Worm (Caenorhabditis elegans) whole organism, early embryonic: ENCODE measurements around the gene srj-22.
A peak's percentile ranks its signal among the peaks of the same experiment; 100 is the strongest.

ENCODE experiments used
- B0310.2 ChIP-seq: sonication (generic microtip); optimal IDR thresholded peaks from 2 replicates; lab custom pipeline; 2016; ENCODE audit warnings: mild to moderate bottlenecking, missing genetic modification characterization, missing compliant biosample characterization
- F13C5.2 ChIP-seq: sonication (generic microtip); optimal IDR thresholded peaks from 2 replicates; lab custom pipeline; 2017; ENCODE audit warnings: mild to moderate bottlenecking, missing genetic modification characterization, inconsistent platforms, missing compliant biosample characterization
- aly-1 ChIP-seq: sonication (generic microtip); optimal IDR thresholded peaks from 2 replicates; lab custom pipeline; 2016; ENCODE audit warnings: missing genetic modification characterization, missing compliant biosample characterization
- ama-1 ChIP-seq: fragments of 150-350 bp; optimal IDR thresholded peaks from 2 replicates; lab custom pipeline; 2014
- ceh-13 ChIP-seq: fragments of 200-800 bp; sonication (Bioruptor generic); optimal IDR thresholded peaks from 2 replicates; lab custom pipeline; 2018; ENCODE audit warnings: mild to moderate bottlenecking, missing genetic modification characterization, missing compliant biosample characterization
- ceh-36 ChIP-seq: sonication (generic microtip); optimal IDR thresholded peaks from 2 replicates; lab custom pipeline; 2016; ENCODE audit warnings: missing genetic modification characterization, inconsistent platforms, missing compliant biosample characterization
- ets-7 ChIP-seq: sonication (generic microtip); optimal IDR thresholded peaks from 2 replicates; lab custom pipeline; 2016; ENCODE audit warnings: missing genotype, missing genetic modification characterization, missing compliant biosample characterization
- flt-1 ChIP-seq: fragments of 200-800 bp; sonication (Bioruptor generic); IDR thresholded peaks from 2 replicates; pipeline ENCODE4 v1.3.6; 2022; ENCODE audit warnings: missing genetic modification characterization, missing compliant biosample characterization
- hmbx-1 ChIP-seq: sonication (generic microtip); optimal IDR thresholded peaks from 2 replicates; lab custom pipeline; 2016; ENCODE audit warnings: mild to moderate bottlenecking, missing genetic modification characterization, missing compliant biosample characterization
- hmg-4 ChIP-seq: fragments of 200-800 bp; sonication (Bioruptor generic); optimal IDR thresholded peaks from 2 replicates; lab custom pipeline; 2018; ENCODE audit warnings: mild to moderate bottlenecking, missing genetic modification characterization, missing compliant biosample characterization
- hnd-1 ChIP-seq: sonication (generic microtip); optimal IDR thresholded peaks from 2 replicates; lab custom pipeline; 2016; ENCODE audit warnings: missing genetic modification characterization, missing compliant biosample characterization
- pes-1 ChIP-seq: fragments of 200-800 bp; sonication (Bioruptor generic); IDR thresholded peaks from 2 replicates; pipeline ENCODE4 v1.3.6; 2022; ENCODE audit warnings: missing genetic modification reagents, missing genetic modification characterization, missing compliant biosample characterization
- scrt-1 ChIP-seq: fragments of 200-800 bp; sonication (Bioruptor generic); IDR thresholded peaks from 2 replicates; pipeline ENCODE4 v1.3.6; 2022; ENCODE audit warnings: missing genetic modification characterization, missing compliant biosample characterization
- sea-1 ChIP-seq: fragments of 200-800 bp; sonication (Bioruptor generic); conservative IDR thresholded peaks from 2 replicates; pipeline ENCODE4 v1.3.6; 2022; ENCODE audit warnings: missing genetic modification characterization, missing compliant biosample characterization
- tbx-11 ChIP-seq: fragments of 200-800 bp; sonication (Bioruptor generic); IDR thresholded peaks from 2 replicates; pipeline ENCODE4 v1.3.6; 2022; ENCODE audit warnings: missing genetic modification characterization, missing compliant biosample characterization
- tbx-37 ChIP-seq: fragments of 200-800 bp; sonication (Bioruptor generic); conservative IDR thresholded peaks from 2 replicates; pipeline ENCODE4 v1.3.6; 2022; ENCODE audit warnings: missing genetic modification reagents, missing genetic modification characterization, missing compliant biosample characterization
- tra-4 ChIP-seq: sonication (generic microtip); optimal IDR thresholded peaks from 2 replicates; lab custom pipeline; 2017; ENCODE audit warnings: missing genetic modification characterization, missing compliant biosample characterization

The srj-22 gene

DNA sequence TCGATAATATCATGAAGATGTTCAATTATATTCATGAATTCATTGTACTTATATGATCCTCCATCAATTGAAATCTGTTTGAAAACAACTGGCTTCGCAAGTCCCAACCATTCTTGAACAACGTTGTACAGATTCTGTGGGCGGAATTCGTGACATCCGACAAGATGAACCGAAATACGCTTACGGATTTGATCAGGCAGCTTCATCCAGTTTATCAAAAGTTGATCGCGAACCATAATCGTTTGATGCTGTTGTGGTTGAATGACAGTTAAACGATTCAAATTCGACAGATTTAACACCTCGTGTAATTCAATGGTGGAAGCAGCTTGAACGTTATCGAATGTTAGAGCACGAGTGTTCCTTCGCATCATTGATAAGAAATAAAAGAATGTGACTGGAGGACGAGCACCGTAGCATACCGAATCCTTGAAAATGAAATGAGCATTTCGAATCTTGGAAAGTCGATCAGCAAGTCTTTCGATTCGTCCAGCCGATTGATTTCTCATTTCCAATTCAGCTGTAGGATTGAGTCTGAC is 29.8 kb downstream of the srj-22 start:
- TF ChIP-seq F13C5.2 (tag; lab: Kevin White, UChicago) (no peak), tbx-11 (GFP tag; lab: Robert Waterston, UW) (no peak), ets-7 (no peak), ceh-13 (GFP tag; lab: Kevin White, UChicago) (no peak), pes-1 (GFP tag; lab: Robert Waterston, UW) (no peak), hmbx-1 (tag; lab: Kevin White, UChicago) (no peak), ama-1 (no peak), flt-1 (GFP tag; lab: Robert Waterston, UW) (no peak), hnd-1 (no peak), tra-4 (tag; lab: Kevin White, UChicago) (no peak), B0310.2 (tag; lab: Kevin White, UChicago) (no peak), aly-1 (tag; lab: Kevin White, UChicago) (no peak), ceh-36 (tag; lab: Kevin White, UChicago) (no peak), hmg-4 (no peak)

DNA sequence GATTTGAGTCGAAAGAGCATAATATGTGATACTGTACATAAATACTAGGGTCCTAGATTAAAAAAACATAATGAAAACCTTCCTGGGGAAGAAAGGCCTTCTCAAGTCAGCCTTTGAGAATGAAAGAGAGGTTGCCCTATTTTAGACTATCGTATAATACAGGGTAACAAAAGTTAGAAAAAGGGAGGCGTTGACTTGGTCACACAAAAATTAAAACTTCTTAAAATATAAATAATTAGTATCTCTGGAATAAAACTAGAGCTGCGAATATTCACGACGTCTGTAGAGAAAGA is 31.0 kb downstream of the srj-22 start:
- TF ChIP-seq tbx-11 (GFP tag; lab: Robert Waterston, UW) (no peak), pes-1 (GFP tag; lab: Robert Waterston, UW) (0 out of 2 replicates have a peak, but pooled peaks have one; percentile 23), ets-7 (no peak), hnd-1 (no peak), hmbx-1 (tag; lab: Kevin White, UChicago) (no peak)

DNA sequence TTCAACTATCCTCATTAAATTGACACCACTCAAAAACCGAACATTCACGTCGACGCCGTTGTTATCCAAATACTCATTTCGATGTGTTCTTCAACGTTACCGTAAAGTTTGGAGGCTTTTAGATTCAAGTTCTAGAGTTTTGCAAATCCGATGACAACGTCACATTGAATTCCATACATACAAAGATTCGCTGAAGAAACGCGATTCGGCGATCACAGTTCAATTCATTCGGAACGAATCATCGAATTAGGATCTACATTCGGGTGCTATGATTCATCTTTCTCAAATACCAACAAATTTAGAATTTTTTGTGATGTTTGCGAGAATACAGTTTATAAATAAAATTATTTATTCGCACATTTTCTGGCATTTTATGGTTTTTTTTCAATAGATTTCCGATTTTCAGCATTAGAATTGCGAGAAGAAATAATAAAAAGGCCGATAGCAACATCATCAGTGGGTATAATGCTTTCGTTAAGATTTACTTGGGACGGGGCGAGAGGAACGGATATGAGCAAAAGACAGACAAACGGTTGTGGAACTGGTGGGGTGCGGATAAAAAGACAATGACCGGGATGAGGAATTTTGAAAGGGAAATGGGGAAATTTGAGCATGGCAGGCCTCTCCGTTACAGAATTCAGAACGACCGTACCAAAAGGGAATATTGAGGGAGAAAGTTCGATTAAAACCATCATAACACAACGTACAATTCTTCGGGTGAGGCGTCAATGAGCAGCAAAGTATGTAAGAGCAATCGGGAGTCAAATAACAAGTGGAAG is 31.5 kb downstream of the srj-22 start:
- TF ChIP-seq F13C5.2 (tag; lab: Kevin White, UChicago) (no peak), ama-1 (peak; percentile 53)

DNA sequence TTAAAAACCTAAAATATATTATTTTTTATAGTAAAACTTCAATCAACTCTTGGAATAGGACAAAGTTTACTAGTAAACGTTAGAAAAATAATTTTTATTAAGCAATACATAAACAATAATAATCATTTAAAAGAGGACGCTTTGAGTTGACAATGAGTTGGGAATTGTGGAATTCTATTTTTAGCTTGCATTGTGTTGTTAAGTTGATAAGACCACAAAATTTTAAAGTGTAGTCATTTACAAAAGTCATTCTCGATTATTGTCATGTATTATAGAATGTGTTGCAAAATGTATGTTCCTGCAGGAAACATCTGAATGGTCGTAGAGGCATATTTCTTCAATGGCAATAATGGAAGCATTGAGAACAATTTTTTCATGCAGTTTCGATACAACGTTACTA is 32.5 kb downstream of the srj-22 start:
- TF ChIP-seq B0310.2 (tag; lab: Kevin White, UChicago) (no peak), hmg-4 (no peak), aly-1 (tag; lab: Kevin White, UChicago) (no peak)

DNA sequence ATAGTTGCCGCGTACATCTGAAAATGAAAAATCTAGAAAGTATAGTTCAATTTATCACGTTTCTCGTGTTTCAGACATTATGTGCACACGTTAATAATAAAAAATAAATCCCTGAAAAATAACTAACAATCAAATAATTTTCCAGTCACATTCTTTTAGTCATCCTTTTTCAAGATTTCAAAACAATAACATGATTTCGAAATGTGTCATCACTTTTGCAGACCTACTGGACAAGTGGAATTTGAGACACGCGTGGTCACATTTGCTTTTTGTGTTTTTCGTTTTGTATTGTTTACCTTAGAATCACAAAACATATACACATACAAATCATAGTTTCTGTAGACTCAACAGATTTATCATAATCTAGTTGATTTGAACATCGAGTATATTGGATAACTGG is 34.2 kb downstream of the srj-22 start:
- TF ChIP-seq ceh-36 (tag; lab: Kevin White, UChicago) (no peak), ets-7 (no peak), aly-1 (tag; lab: Kevin White, UChicago) (no peak), F13C5.2 (tag; lab: Kevin White, UChicago) (no peak), ceh-13 (GFP tag; lab: Kevin White, UChicago) (no peak), hnd-1 (no peak), B0310.2 (tag; lab: Kevin White, UChicago) (no peak), hmg-4 (no peak), tbx-11 (GFP tag; lab: Robert Waterston, UW) (no peak), tbx-37 (no peak), scrt-1 (GFP tag; lab: Robert Waterston, UW) (no peak), flt-1 (GFP tag; lab: Robert Waterston, UW) (no peak), tra-4 (tag; lab: Kevin White, UChicago) (no peak), hmbx-1 (tag; lab: Kevin White, UChicago) (no peak), ama-1 (no peak), sea-1 (no peak), pes-1 (GFP tag; lab: Robert Waterston, UW) (no peak)

DNA sequence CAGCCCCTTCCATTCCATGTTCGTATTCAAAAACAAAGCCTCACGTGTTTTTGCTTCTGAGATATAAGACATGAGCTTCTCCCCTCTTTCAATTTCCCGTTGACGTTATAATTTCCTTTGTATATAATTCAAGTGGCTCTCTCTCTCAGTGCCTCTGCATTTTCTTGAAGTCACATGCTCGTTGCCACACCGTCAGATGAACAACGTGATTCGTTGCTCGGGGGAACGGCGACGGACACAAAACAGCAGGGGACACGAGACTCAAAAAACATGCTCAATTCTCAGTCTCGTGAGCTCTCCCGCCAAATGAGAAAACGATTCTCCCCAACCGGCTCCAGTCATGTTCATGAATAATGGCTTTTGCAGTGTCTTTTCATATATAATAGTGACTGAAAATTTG is 35.2 kb downstream of the srj-22 start:
- no peak for TF ChIP-seq F13C5.2 (tag; lab: Kevin White, UChicago)
- no peak for TF ChIP-seq hmbx-1 (tag; lab: Kevin White, UChicago)
- TF ChIP-seq ceh-13 (GFP tag; lab: Kevin White, UChicago): no peak
- TF ChIP-seq aly-1 (tag; lab: Kevin White, UChicago): no peak
- TF ChIP-seq B0310.2 (tag; lab: Kevin White, UChicago): no peak
- TF ChIP-seq flt-1 (GFP tag; lab: Robert Waterston, UW): no peak
- TF ChIP-seq hmg-4: no peak
- no peak for TF ChIP-seq tbx-11 (GFP tag; lab: Robert Waterston, UW)
- no peak for TF ChIP-seq ceh-36 (tag; lab: Kevin White, UChicago)
- no peak for TF ChIP-seq pes-1 (GFP tag; lab: Robert Waterston, UW)

DNA sequence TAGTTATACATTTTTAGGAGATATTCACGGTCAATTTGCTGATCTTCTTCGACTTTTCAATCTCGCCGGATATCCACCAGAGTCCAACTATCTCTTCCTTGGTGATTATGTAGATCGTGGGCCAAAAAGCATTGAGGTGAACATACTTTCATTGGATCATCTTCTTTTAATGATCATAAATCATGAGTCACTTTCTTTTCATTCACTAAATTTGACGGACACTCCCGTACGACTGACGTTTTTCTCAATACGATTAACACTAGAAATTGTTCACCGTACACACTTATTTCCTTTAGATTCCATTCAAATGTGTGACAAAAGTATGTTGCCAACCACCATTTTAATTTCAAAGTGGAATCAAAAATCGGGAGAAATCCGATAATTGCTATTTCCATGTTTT is 40.6 kb downstream of the srj-22 start:
- TF ChIP-seq aly-1 (tag; lab: Kevin White, UChicago): no peak
- no peak for TF ChIP-seq pes-1 (GFP tag; lab: Robert Waterston, UW)
- TF ChIP-seq scrt-1 (GFP tag; lab: Robert Waterston, UW): no peak
- TF ChIP-seq ets-7: no peak
- TF ChIP-seq hmg-4: no peak
- TF ChIP-seq flt-1 (GFP tag; lab: Robert Waterston, UW): no peak
- no peak for TF ChIP-seq tbx-37
- no peak for TF ChIP-seq ceh-13 (GFP tag; lab: Kevin White, UChicago)
- TF ChIP-seq tbx-11 (GFP tag; lab: Robert Waterston, UW): no peak
- TF ChIP-seq hnd-1: no peak
- no peak for TF ChIP-seq tra-4 (tag; lab: Kevin White, UChicago)
- no peak for TF ChIP-seq sea-1
- no peak for TF ChIP-seq ama-1
- TF ChIP-seq hmbx-1 (tag; lab: Kevin White, UChicago): no peak
- TF ChIP-seq B0310.2 (tag; lab: Kevin White, UChicago): no peak
- TF ChIP-seq ceh-36 (tag; lab: Kevin White, UChicago): no peak
- TF ChIP-seq F13C5.2 (tag; lab: Kevin White, UChicago): no peak

DNA sequence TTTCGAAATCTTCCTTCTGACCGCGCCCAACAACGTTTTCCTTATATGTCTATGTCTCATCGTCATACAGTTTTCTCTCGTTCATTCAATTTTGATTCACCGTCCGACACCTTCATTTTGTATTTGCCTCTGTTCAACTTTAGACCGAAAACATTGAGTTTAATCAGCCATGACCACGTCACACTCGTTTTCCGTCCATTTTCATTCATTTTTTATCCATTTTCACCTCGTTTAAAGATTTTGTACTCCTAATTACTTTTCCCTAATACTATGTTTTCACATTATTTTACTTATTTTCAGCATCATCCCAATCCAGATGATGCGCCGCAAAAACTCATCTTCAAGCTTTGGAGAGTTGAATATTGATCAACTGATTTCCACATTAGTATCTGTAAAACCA is 41.3 kb downstream of the srj-22 start, which contains the start of gene pph-1:
Gene pph-1, plus strand, starts transcription at position 301 of the 400 bp plus-strand sequence.
- no peak for TF ChIP-seq scrt-1 (GFP tag; lab: Robert Waterston, UW)
- no peak for TF ChIP-seq ceh-36 (tag; lab: Kevin White, UChicago)
- TF ChIP-seq F13C5.2 (tag; lab: Kevin White, UChicago): no peak
- TF ChIP-seq tbx-11 (GFP tag; lab: Robert Waterston, UW): no peak
- no peak for TF ChIP-seq pes-1 (GFP tag; lab: Robert Waterston, UW)
- no peak for TF ChIP-seq tbx-37
- no peak for TF ChIP-seq aly-1 (tag; lab: Kevin White, UChicago)
- no peak for TF ChIP-seq ama-1
- no peak for TF ChIP-seq ceh-13 (GFP tag; lab: Kevin White, UChicago)
- no peak for TF ChIP-seq tra-4 (tag; lab: Kevin White, UChicago)
- no peak for TF ChIP-seq hnd-1
- TF ChIP-seq sea-1: no peak
- no peak for TF ChIP-seq B0310.2 (tag; lab: Kevin White, UChicago)
- no peak for TF ChIP-seq flt-1 (GFP tag; lab: Robert Waterston, UW)
- TF ChIP-seq hmbx-1 (tag; lab: Kevin White, UChicago): no peak
- no peak for TF ChIP-seq hmg-4
- TF ChIP-seq ets-7: no peak
